Worm (Caenorhabditis elegans) whole organism, L4 larva: ENCODE measurements around the gene ncr-2.

Experiments used
- F37D6.2 ChIP-seq: sonication (generic microtip); optimal IDR thresholded peaks from 2 replicates; lab custom pipeline; 2016; ENCODE audit warnings: mild to moderate bottlenecking, missing genetic modification characterization, missing compliant biosample characterization
- F49E8.2 ChIP-seq: sonication (generic microtip); optimal IDR thresholded peaks from 2 replicates; lab custom pipeline; 2016; ENCODE audit warnings: missing compliant biosample characterization, mild to moderate bottlenecking, missing genetic modification characterization, borderline replicate concordance
- Y105C5A.15 ChIP-seq: fragments of 200-800 bp; sonication (Bioruptor generic); IDR thresholded peaks from 2 replicates; pipeline ENCODE4 v1.3.6; 2022; ENCODE audit warnings: missing genetic modification characterization, missing compliant biosample characterization
- Y48G9A.11 ChIP-seq: fragments of 200-800 bp; sonication (Bioruptor generic); IDR thresholded peaks from 2 replicates; pipeline ENCODE4 v1.3.6; 2022; ENCODE audit warnings: missing genetic modification reagents, missing genetic modification characterization, missing compliant biosample characterization
- attf-4 ChIP-seq: sonication (generic microtip); optimal IDR thresholded peaks from 3 replicates; lab custom pipeline; 2017; ENCODE audit warnings: missing biosample characterization, missing genetic modification characterization
- ceh-44 ChIP-seq: fragments of 200-800 bp; sonication (Bioruptor generic); IDR thresholded peaks from 2 replicates; pipeline ENCODE4 v1.3.6; 2022; ENCODE audit warnings: missing genetic modification reagents, missing genetic modification characterization, missing compliant biosample characterization
- ctbp-1 ChIP-seq: fragments of 200-800 bp; sonication (Bioruptor generic); IDR thresholded peaks from 2 replicates; pipeline ENCODE4 v1.3.6; 2022; ENCODE audit warnings: missing genetic modification reagents, missing genetic modification characterization, missing compliant biosample characterization
- daf-12 ChIP-seq: fragments of 150-350 bp; optimal IDR thresholded peaks from 2 replicates; lab custom pipeline; 2014; ENCODE audit warnings: missing biosample characterization, missing genetic modification reagents, missing genetic modification characterization
- daf-16 ChIP-seq, 3 experiments: sonication (generic microtip); optimal IDR thresholded peaks; 2 replicates each; lab custom pipeline; 2016 to 2017; ENCODE audit warnings: missing genetic modification characterization in 3 of 3, missing genetic modification reagents in 3 of 3, mild to moderate bottlenecking in 2 of 3, missing compliant biosample characterization in 2 of 3, missing biosample characterization in 1 of 3, moderate library complexity in 1 of 3
- daf-19 ChIP-seq: fragments of 200-800 bp; sonication (Bioruptor generic); conservative IDR thresholded peaks from 2 replicates; pipeline ENCODE4 v1.3.6; 2022; ENCODE audit warnings: missing genetic modification characterization, missing compliant biosample characterization
- egl-27 ChIP-seq: sonication (generic microtip); optimal IDR thresholded peaks from 3 replicates; lab custom pipeline; 2017; ENCODE audit warnings: missing biosample characterization, missing genetic modification reagents, missing genetic modification characterization
- hif-1 ChIP-seq, 2 experiments: sonication (generic microtip); optimal IDR thresholded peaks; 2 replicates each; lab custom pipeline; 2016 to 2017; ENCODE audit warnings: missing compliant biosample characterization in 2 of 2, missing genetic modification characterization in 2 of 2, missing genetic modification reagents in 2 of 2, missing genotype in 2 of 2, mild to moderate bottlenecking in 1 of 2
- hmg-1.1 ChIP-seq: fragments of 200-800 bp; sonication (Bioruptor generic); IDR thresholded peaks from 2 replicates; pipeline ENCODE4 v1.3.6; 2022; ENCODE audit warnings: missing genetic modification reagents, missing genetic modification characterization, missing compliant biosample characterization
- jun-1 ChIP-seq: fragments of 150-350 bp; optimal IDR thresholded peaks from 2 replicates; lab custom pipeline; 2014; ENCODE audit warnings: missing biosample characterization, missing genetic modification reagents, missing genetic modification characterization
- lin-1 ChIP-seq: fragments of 200-800 bp; sonication (Bioruptor generic); IDR thresholded peaks from 2 replicates; pipeline ENCODE4 v1.3.6; 2022; ENCODE audit warnings: missing genetic modification reagents, missing genetic modification characterization, missing compliant biosample characterization
- lin-15B ChIP-seq: fragments of 150-350 bp; sonication (generic microtip); optimal IDR thresholded peaks from 3 replicates; lab custom pipeline; 2014; ENCODE audit warnings: missing biosample characterization, missing genetic modification characterization
- lin-38 ChIP-seq: fragments of 200-800 bp; sonication (Bioruptor generic); IDR thresholded peaks from 2 replicates; pipeline ENCODE4 v1.3.6; 2022; ENCODE audit warnings: missing genetic modification reagents, missing genetic modification characterization, missing compliant biosample characterization
- lsy-2 ChIP-seq, 2 experiments: fragments of 150-350 bp in 1 of 2; sonication (generic microtip) in 1 of 2; optimal IDR thresholded peaks; 2 replicates each; lab custom pipeline; 2014 to 2017; ENCODE audit warnings: missing biosample characterization in 2 of 2, missing genetic modification characterization in 2 of 2
- madf-5 ChIP-seq, 2 experiments: fragments of 200-800 bp; sonication (Bioruptor generic); IDR thresholded peaks; 2 replicates each; pipeline ENCODE4 v1.3.6; 2022; ENCODE audit warnings: missing compliant biosample characterization in 2 of 2, missing genetic modification characterization in 2 of 2
- mdl-1 ChIP-seq, 2 experiments: fragments of 150-350 bp in 1 of 2; sonication (generic microtip) in 1 of 2; optimal IDR thresholded peaks; 2 replicates each; lab custom pipeline; 2014 to 2017; ENCODE audit warnings: missing biosample characterization in 2 of 2, missing genetic modification characterization in 2 of 2
- mdt-29 ChIP-seq: fragments of 200-800 bp; sonication (Bioruptor generic); IDR thresholded peaks from 2 replicates; pipeline ENCODE4 v1.3.6; 2022; ENCODE audit warnings: missing genetic modification reagents, missing genetic modification characterization, missing compliant biosample characterization
- mep-1 ChIP-seq: fragments of 150-350 bp; sonication (generic microtip); optimal IDR thresholded peaks from 3 replicates; lab custom pipeline; 2014; ENCODE audit warnings: missing biosample characterization, missing genetic modification characterization
- mes-2 ChIP-seq: sonication (generic microtip); optimal IDR thresholded peaks from 2 replicates; lab custom pipeline; 2016; ENCODE audit warnings: missing genotype, mild to moderate bottlenecking, missing genetic modification characterization, missing compliant biosample characterization; ENCODE audit not compliant: poor library complexity, severe bottlenecking
- nhr-11 ChIP-seq: fragments of 150-350 bp; optimal IDR thresholded peaks from 2 replicates; lab custom pipeline; 2014; ENCODE audit warnings: missing biosample characterization, missing genetic modification characterization
- nhr-111 ChIP-seq: fragments of 200-800 bp; sonication (Bioruptor generic); optimal IDR thresholded peaks from 2 replicates; lab custom pipeline; 2018; ENCODE audit warnings: mild to moderate bottlenecking, missing genetic modification characterization, missing compliant biosample characterization
- nhr-237 ChIP-seq: sonication (generic microtip); optimal IDR thresholded peaks from 2 replicates; lab custom pipeline; 2017; ENCODE audit warnings: missing biosample characterization, missing genetic modification characterization
- nhr-28 ChIP-seq: fragments of 150-350 bp; optimal IDR thresholded peaks from 2 replicates; lab custom pipeline; 2014; ENCODE audit warnings: missing biosample characterization, missing genetic modification characterization
- nhr-41 ChIP-seq: fragments of 200-800 bp; sonication (Bioruptor generic); IDR thresholded peaks from 2 replicates; pipeline ENCODE4 v1.3.6; 2022; ENCODE audit warnings: missing genetic modification reagents, missing genetic modification characterization, missing compliant biosample characterization
- nhr-42 ChIP-seq: fragments of 200-800 bp; sonication (Bioruptor generic); IDR thresholded peaks from 2 replicates; pipeline ENCODE4 v1.3.6; 2022; ENCODE audit warnings: missing genetic modification characterization, missing compliant biosample characterization
- nhr-76 ChIP-seq: fragments of 150-350 bp; optimal IDR thresholded peaks from 2 replicates; lab custom pipeline; 2014; ENCODE audit warnings: missing biosample characterization, missing genetic modification characterization
- set-16 ChIP-seq: fragments of 200-800 bp; sonication (Bioruptor generic); IDR thresholded peaks from 2 replicates; pipeline ENCODE4 v1.3.6; 2022; ENCODE audit warnings: missing genetic modification reagents, missing genetic modification characterization, missing compliant biosample characterization
- spr-3 ChIP-seq: fragments of 200-800 bp; sonication (Bioruptor generic); optimal IDR thresholded peaks from 2 replicates; lab custom pipeline; 2018; ENCODE audit warnings: mild to moderate bottlenecking, missing genetic modification characterization, missing compliant biosample characterization
- tag-97 ChIP-seq: fragments of 200-800 bp; sonication (Bioruptor generic); IDR thresholded peaks from 2 replicates; pipeline ENCODE4 v1.3.6; 2022; ENCODE audit warnings: missing genetic modification characterization, missing compliant biosample characterization
- unc-62 ChIP-seq, 3 experiments: fragments of 150-350 bp in 1 of 3; sonication (generic microtip); optimal IDR thresholded peaks in 2 of 3; peaks in 1 of 3; 1 replicate in 1 of 3; 2 replicates in 2 of 3; lab custom pipeline; 2014 to 2017; ENCODE audit warnings: missing biosample characterization in 3 of 3, missing genetic modification characterization in 3 of 3, missing genetic modification reagents in 3 of 3, missing genotype in 1 of 3
- zfp-2 ChIP-seq: sonication (generic microtip); optimal IDR thresholded peaks from 2 replicates; lab custom pipeline; 2016; ENCODE audit warnings: mild to moderate bottlenecking, missing genetic modification characterization, missing compliant biosample characterization

Gene ncr-2

ce11 chrIII:8227511-8227910, 30.6 kb upstream of the ncr-2 start, which contains the start of gene fbxl-1 (continued):
- TF ChIP-seq set-16 (GFP tag; lab: Robert Waterston, UW) = peak; percentile 89
- TF ChIP-seq jun-1 = peak; percentile 23
- TF ChIP-seq spr-3 (GFP tag; lab: Kevin White, UChicago) = no peak
- TF ChIP-seq mdt-29 (GFP tag; lab: Robert Waterston, UW) = peak; percentile 45; the same call in 1 of the 2 replicates
- TF ChIP-seq nhr-76 = no peak
- peak; percentile 67 to 97 for TF ChIP-seq mdl-1 (tag; optimal IDR thresholded peaks at IDR 0.05; lab: Kevin White, UChicago)
- no peak for TF ChIP-seq ceh-44 (GFP tag; lab: Robert Waterston, UW)
- peak; percentile 16 to 84 for TF ChIP-seq hif-1 (tag; optimal IDR thresholded peaks at IDR 0.05; lab: Kevin White, UChicago)
- peak; percentile 81 for TF ChIP-seq nhr-28 (tag; lab: Kevin White, UChicago)
- no peak for TF ChIP-seq daf-16 (GFP tag; optimal IDR thresholded peaks at IDR 0.05; lab: Kevin White, UChicago)
- peak; percentile 64 for TF ChIP-seq daf-16 (tag; optimal IDR thresholded peaks at IDR 0.05; lab: Kevin White, UChicago)
- no peak for TF ChIP-seq nhr-237 (tag; lab: Kevin White, UChicago)
- no peak for TF ChIP-seq daf-19
- no peak for TF ChIP-seq attf-4 (tag; lab: Kevin White, UChicago)
- peak; percentile 90 for TF ChIP-seq mep-1
- TF ChIP-seq F49E8.2 = no peak
- TF ChIP-seq lin-15B = no peak
- peak; percentile 61 for TF ChIP-seq mes-2
- TF ChIP-seq lin-1 (GFP tag; lab: Robert Waterston, UW) = 0 out of 2 replicates have a peak, but pooled peaks have one; percentile 35
- TF ChIP-seq Y48G9A.11 (GFP tag; lab: Robert Waterston, UW) = no peak
- TF ChIP-seq nhr-41 (GFP tag; lab: Robert Waterston, UW) = no peak

ce11 chrIII:8228916-8229315, 29.2 kb upstream of the ncr-2 start:
- TF ChIP-seq nhr-42 (0 out of 2 replicates have a peak, but pooled peaks have one; percentile 50), unc-62 (GFP tag; optimal IDR thresholded peaks at IDR 0.05 in 1 of 2; lab: Kevin White, UChicago) (peak in 1 of 2 experiments; percentile 79), unc-62 (tag; optimal IDR thresholded peaks at IDR 0.05; lab: Kevin White, UChicago) (no peak), Y105C5A.15 (GFP tag; lab: Robert Waterston, UW) (no peak)

- TF ChIP-seq zfp-2 (tag; lab: Kevin White, UChicago) (no peak), nhr-42 (no peak), ctbp-1 (GFP tag; lab: Robert Waterston, UW) (0 out of 2 replicates have a peak, but pooled peaks have one; percentile 41), madf-5 (GFP tag; IDR thresholded peaks at IDR 0.05; lab: Robert Waterston, UW) (no peak), tag-97 (GFP tag; lab: Robert Waterston, UW) (no peak), unc-62 (GFP tag; optimal IDR thresholded peaks at IDR 0.05 in 1 of 2; lab: Kevin White, UChicago) (no peak), unc-62 (tag; optimal IDR thresholded peaks at IDR 0.05; lab: Kevin White, UChicago) (no peak), F37D6.2 (tag; lab: Kevin White, UChicago) (peak; percentile 11), egl-27 (tag; lab: Kevin White, UChicago) (no peak), nhr-111 (GFP tag; lab: Kevin White, UChicago) (no peak), daf-12 (tag; lab: Kevin White, UChicago) (no peak), hmg-1.1 (GFP tag; lab: Robert Waterston, UW) (0 out of 2 replicates have a peak, but pooled peaks have one; percentile 6), nhr-237 (tag; lab: Kevin White, UChicago) (no peak), lin-38 (0 out of 2 replicates have a peak, but pooled peaks have one; percentile 13), lsy-2 (tag; optimal IDR thresholded peaks at IDR 0.05; lab: Kevin White, UChicago) (peak in 1 of 2 experiments; percentile 15), nhr-76 (no peak), nhr-11 (peak; percentile 27)
Observed at ce11 chrIII:8229480-8229879, 28.7 kb upstream of the ncr-2 start.
